Fruit fly (Drosophila melanogaster) whole organism, prepupa: ENCODE data around the gene CG7126.

Experiments
- CG4318 ChIP-seq: fragments of 200-800 bp; sonication (Bioruptor generic); optimal IDR thresholded peaks from 3 replicates; lab custom pipeline; 2017; ENCODE audit warnings: missing biosample characterization, mild to moderate bottlenecking, missing genetic modification characterization
- Hr4 ChIP-seq: fragments of 200-800 bp; sonication (Bioruptor generic); optimal IDR thresholded peaks from 3 replicates; lab custom pipeline; 2016; ENCODE audit warnings: missing biosample characterization, missing genetic modification characterization

DNA sequence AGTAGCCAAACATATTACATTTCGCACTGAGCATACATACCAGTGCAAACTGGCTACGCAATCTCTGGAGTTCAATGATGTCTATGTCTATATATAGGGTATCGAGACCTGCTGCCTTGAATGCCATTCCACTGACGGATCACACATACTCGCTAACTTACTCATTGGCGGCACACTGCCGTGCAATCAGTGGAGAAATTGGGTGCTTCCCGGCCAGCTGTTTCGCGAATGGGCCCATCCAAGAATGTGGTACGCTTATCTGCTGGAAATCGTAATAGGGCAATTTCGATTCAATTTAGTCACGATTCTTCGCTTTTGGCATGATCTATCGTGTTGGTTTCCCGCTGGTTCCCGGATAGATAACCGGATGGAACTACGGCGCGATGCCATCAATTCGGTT is 22.5 kb downstream of the CG7126 start:
- no peak for TF ChIP-seq Hr4
- TF ChIP-seq CG4318 (GFP tag; lab: Kevin White, UChicago) = no peak
